Worm (Caenorhabditis elegans) whole organism, early embryonic: ENCODE measurements around the gene K01D12.20.

Source experiments
- aly-1 ChIP-seq: sonication (generic microtip); optimal IDR thresholded peaks from 2 replicates; lab custom pipeline; 2016; ENCODE audit warnings: missing genetic modification characterization, missing compliant biosample characterization
- ama-1 ChIP-seq: fragments of 150-350 bp; optimal IDR thresholded peaks from 2 replicates; lab custom pipeline; 2014
- ceh-36 ChIP-seq: sonication (generic microtip); optimal IDR thresholded peaks from 2 replicates; lab custom pipeline; 2016; ENCODE audit warnings: missing genetic modification characterization, inconsistent platforms, missing compliant biosample characterization
- flt-1 ChIP-seq: fragments of 200-800 bp; sonication (Bioruptor generic); IDR thresholded peaks from 2 replicates; pipeline ENCODE4 v1.3.6; 2022; ENCODE audit warnings: missing genetic modification characterization, missing compliant biosample characterization
- hnd-1 ChIP-seq: sonication (generic microtip); optimal IDR thresholded peaks from 2 replicates; lab custom pipeline; 2016; ENCODE audit warnings: missing genetic modification characterization, missing compliant biosample characterization
- scrt-1 ChIP-seq: fragments of 200-800 bp; sonication (Bioruptor generic); IDR thresholded peaks from 2 replicates; pipeline ENCODE4 v1.3.6; 2022; ENCODE audit warnings: missing genetic modification characterization, missing compliant biosample characterization
- tbx-37 ChIP-seq: fragments of 200-800 bp; sonication (Bioruptor generic); conservative IDR thresholded peaks from 2 replicates; pipeline ENCODE4 v1.3.6; 2022; ENCODE audit warnings: missing genetic modification reagents, missing genetic modification characterization, missing compliant biosample characterization
- tra-4 ChIP-seq: sonication (generic microtip); optimal IDR thresholded peaks from 2 replicates; lab custom pipeline; 2017; ENCODE audit warnings: missing genetic modification characterization, missing compliant biosample characterization

DNA sequence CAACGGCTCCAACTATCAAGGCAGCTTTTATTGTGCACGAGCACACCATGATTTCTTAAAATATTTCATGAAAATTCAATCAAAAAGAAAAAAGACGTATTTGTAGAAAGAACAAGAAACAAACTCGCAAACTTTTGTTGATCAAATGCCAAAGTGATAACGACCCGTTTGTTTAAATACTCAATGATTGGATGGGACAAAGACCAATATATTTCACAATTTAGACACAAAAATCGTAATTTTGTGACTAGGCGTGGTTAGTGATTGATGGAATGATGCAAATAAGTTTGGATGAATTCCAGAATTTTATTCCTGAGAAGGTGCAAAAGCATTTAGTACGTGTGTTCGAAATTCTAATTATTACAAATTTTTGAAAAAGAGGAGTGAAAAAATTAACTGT, 15.0 kb upstream of the K01D12.20 start, which contains the start of gene cdr-2:
- TF ChIP-seq ama-1 (lab: Kevin White, UChicago): no peak
- TF ChIP-seq aly-1 (tag; lab: Kevin White, UChicago): no peak
- TF ChIP-seq ceh-36 (tag; lab: Kevin White, UChicago): no peak
- TF ChIP-seq tbx-37: no peak
- TF ChIP-seq scrt-1 (GFP tag; lab: Robert Waterston, UW): no peak
- no peak for TF ChIP-seq tra-4 (tag; lab: Kevin White, UChicago)
- no peak for TF ChIP-seq hnd-1
- no peak for TF ChIP-seq flt-1
